Worm (Caenorhabditis elegans) whole organism, L1 larva: ENCODE results near the gene F44D12.6.

ENCODE experiments used
- aly-2 ChIP-seq: fragments of 150-350 bp; optimal IDR thresholded peaks from 2 replicates; lab custom pipeline; 2014; ENCODE audit warnings: missing biosample characterization, missing genetic modification characterization
- fkh-4 ChIP-seq: sonication (generic microtip); optimal IDR thresholded peaks from 2 replicates; lab custom pipeline; 2016; ENCODE audit warnings: missing compliant biosample characterization, missing genetic modification characterization, borderline replicate concordance
- hlh-4 ChIP-seq: sonication (generic microtip); optimal IDR thresholded peaks from 2 replicates; lab custom pipeline; 2016; ENCODE audit warnings: mild to moderate bottlenecking, missing genetic modification characterization, missing compliant biosample characterization
- lsy-2 ChIP-seq, 2 experiments: fragments of 150-350 bp; optimal IDR thresholded peaks; 2 replicates each; lab custom pipeline; 2014; ENCODE audit warnings: missing biosample characterization in 2 of 2, missing genetic modification characterization in 2 of 2
- pqm-1 ChIP-seq: sonication (generic microtip); optimal IDR thresholded peaks from 3 replicates; lab custom pipeline; 2017; ENCODE audit warnings: missing biosample characterization, missing genetic modification characterization
- unc-62 ChIP-seq: fragments of 150-350 bp; optimal IDR thresholded peaks from 2 replicates; lab custom pipeline; 2014; ENCODE audit warnings: missing biosample characterization, missing genetic modification reagents, missing genetic modification characterization
- ztf-4 ChIP-seq: fragments of 150-350 bp; optimal IDR thresholded peaks from 2 replicates; lab custom pipeline; 2014; ENCODE audit warnings: missing biosample characterization, missing genetic modification characterization

ce11 chrIV:10007758-10008157 lies 25.4 kb upstream of the F44D12.6 start:
- TF ChIP-seq hlh-4 (tag; lab: Kevin White, UChicago): no peak
- TF ChIP-seq ztf-4 (tag; lab: Kevin White, UChicago): no peak
- TF ChIP-seq fkh-4 (tag; lab: Kevin White, UChicago): no peak
- TF ChIP-seq aly-2 (tag; lab: Kevin White, UChicago): no peak
- TF ChIP-seq unc-62 (GFP tag; lab: Kevin White, UChicago): no peak
- peak in 1 of 2 experiments; percentile 51 for TF ChIP-seq lsy-2 (tag; optimal IDR thresholded peaks at IDR 0.05; lab: Kevin White, UChicago)
- TF ChIP-seq pqm-1 (tag; lab: Kevin White, UChicago): no peak
